Worm (Caenorhabditis elegans): Measurements from ENCODE around the gene R74.8.

- TF ChIP-seq hmg-4 (GFP tag; optimal IDR thresholded peaks at IDR 0.05) (no peak), ceh-13 (GFP tag; optimal IDR thresholded peaks at IDR 0.05) (no peak), ama-1 (optimal IDR thresholded peaks at IDR 0.05) (no peak), B0310.2 (tag; optimal IDR thresholded peaks at IDR 0.05) (no peak)
Measured at ce11 chrIII:4241181-4241580, 35.1 kb downstream of the R74.8 start.

Data from whole organism, early embryonic.